Fruit fly (Drosophila melanogaster) whole organism, embryonic: ENCODE data around the gene lama.
A peak's percentile ranks its signal among the peaks of the same experiment; 100 is the strongest.

ENCODE experiments used
- CG10209 ChIP-seq: fragments of 200-800 bp; sonication (Bioruptor generic); optimal IDR thresholded peaks from 3 replicates; lab custom pipeline; 2017; ENCODE audit warnings: missing biosample characterization, mild to moderate bottlenecking, missing genetic modification characterization, missing genetic modification reagents
- CG10267 ChIP-seq: fragments of 200-800 bp; sonication (Bioruptor generic); optimal IDR thresholded peaks from 2 replicates; lab custom pipeline; 2018; ENCODE audit warnings: missing biosample characterization, mild to moderate bottlenecking, missing genetic modification characterization, moderate library complexity
- CG10959 ChIP-seq: fragments of 200-800 bp; sonication (Bioruptor generic); IDR thresholded peaks from 2 replicates; pipeline ENCODE4 v1.3.6; 2022; ENCODE audit warnings: missing biosample characterization, missing genetic modification characterization
- CG12071 ChIP-seq: fragments of 200-800 bp; sonication (Bioruptor generic); optimal IDR thresholded peaks from 3 replicates; lab custom pipeline; 2018; ENCODE audit warnings: missing biosample characterization, mild to moderate bottlenecking, missing genetic modification characterization
- CG1233 ChIP-seq: fragments of 200-800 bp; sonication (Bioruptor generic); optimal IDR thresholded peaks from 4 replicates; lab custom pipeline; 2018; ENCODE audit warnings: missing biosample characterization, mild to moderate bottlenecking, missing genetic modification characterization
- CG12391 ChIP-seq: fragments of 200-800 bp; sonication (Bioruptor generic); optimal IDR thresholded peaks from 3 replicates; lab custom pipeline; 2018; ENCODE audit warnings: missing biosample characterization, mild to moderate bottlenecking, missing genetic modification characterization, moderate library complexity
- CG14667 ChIP-seq: fragments of 200-800 bp; sonication (Bioruptor generic); IDR thresholded peaks from 2 replicates; pipeline ENCODE4 v1.3.6; 2022; ENCODE audit warnings: missing biosample characterization, missing genetic modification characterization
- CG14710 ChIP-seq: fragments of 200-800 bp; sonication (Bioruptor generic); optimal IDR thresholded peaks from 3 replicates; lab custom pipeline; 2019; ENCODE audit warnings: missing biosample characterization, mild to moderate bottlenecking, missing genetic modification characterization, moderate library complexity
- CG15696 ChIP-seq: fragments of 200-800 bp; sonication (Bioruptor generic); optimal IDR thresholded peaks from 2 replicates; lab custom pipeline; 2019; ENCODE audit warnings: missing biosample characterization, mild to moderate bottlenecking, missing genetic modification characterization, moderate library complexity
- CG17328 ChIP-seq: fragments of 200-800 bp; sonication (Bioruptor generic); IDR thresholded peaks from 2 replicates; pipeline ENCODE4 v1.3.6; 2022; ENCODE audit warnings: missing biosample characterization, missing genetic modification characterization
- CG17385 ChIP-seq: fragments of 200-800 bp; sonication (Bioruptor generic); optimal IDR thresholded peaks from 3 replicates; lab custom pipeline; 2018; ENCODE audit warnings: missing biosample characterization, mild to moderate bottlenecking, missing genetic modification characterization
- CG18262 ChIP-seq: fragments of 200-800 bp; optimal IDR thresholded peaks from 3 replicates; lab custom pipeline; 2019; ENCODE audit warnings: missing biosample characterization, mild to moderate bottlenecking, missing genetic modification characterization, moderate library complexity
- CG2712 ChIP-seq: fragments of 200-800 bp; optimal IDR thresholded peaks from 3 replicates; lab custom pipeline; 2019; ENCODE audit warnings: missing biosample characterization, mild to moderate bottlenecking, missing genetic modification characterization, moderate library complexity
- CG30431 ChIP-seq: fragments of 200-800 bp; sonication (Bioruptor generic); optimal IDR thresholded peaks from 2 replicates; lab custom pipeline; 2017; ENCODE audit warnings: missing biosample characterization, missing genetic modification characterization
- CG31441 ChIP-seq: fragments of 200-800 bp; sonication (Bioruptor generic); IDR thresholded peaks from 2 replicates; pipeline ENCODE4 v1.3.6; 2022; ENCODE audit warnings: missing biosample characterization, missing genetic modification characterization
- CG33557 ChIP-seq: fragments of 200-800 bp; sonication (Bioruptor generic); optimal IDR thresholded peaks from 2 replicates; lab custom pipeline; 2019; ENCODE audit warnings: missing biosample characterization, mild to moderate bottlenecking, missing genetic modification characterization, moderate library complexity
- CG5245 ChIP-seq: fragments of 200-800 bp; sonication (Bioruptor generic); optimal IDR thresholded peaks from 3 replicates; lab custom pipeline; 2016; ENCODE audit warnings: missing biosample characterization, missing genetic modification characterization
- CG6254 ChIP-seq: fragments of 200-800 bp; sonication (Bioruptor generic); optimal IDR thresholded peaks from 3 replicates; lab custom pipeline; 2017; ENCODE audit warnings: mild to moderate bottlenecking, missing biosample characterization, missing genetic modification reagents, missing genetic modification characterization
- CG6813 ChIP-seq: fragments of 200-800 bp; sonication (Bioruptor generic); optimal IDR thresholded peaks from 2 replicates; lab custom pipeline; 2017; ENCODE audit warnings: missing biosample characterization, missing genetic modification characterization, mild to moderate bottlenecking, moderate library complexity, missing genetic modification reagents
- CG7271 ChIP-seq: fragments of 200-800 bp; sonication (Bioruptor generic); optimal IDR thresholded peaks from 2 replicates; lab custom pipeline; 2018; ENCODE audit warnings: missing biosample characterization, mild to moderate bottlenecking, missing genetic modification characterization, moderate library complexity
- CG8924 ChIP-seq: fragments of 200-800 bp; optimal IDR thresholded peaks from 3 replicates; lab custom pipeline; 2019; ENCODE audit warnings: missing biosample characterization, mild to moderate bottlenecking, missing genetic modification characterization, moderate library complexity
- CG9797 ChIP-seq: fragments of 200-800 bp; sonication (Bioruptor generic); optimal IDR thresholded peaks from 3 replicates; lab custom pipeline; 2018; ENCODE audit warnings: missing biosample characterization, mild to moderate bottlenecking, missing genetic modification characterization
- CoRest ChIP-seq: fragments of 200-800 bp; sonication (Bioruptor generic); optimal IDR thresholded peaks from 3 replicates; lab custom pipeline; 2018; ENCODE audit warnings: missing biosample characterization, mild to moderate bottlenecking, missing genetic modification characterization, moderate library complexity
- GATAe ChIP-seq: fragments of 200-800 bp; sonication (Bioruptor generic); conservative IDR thresholded peaks from 2 replicates; pipeline ENCODE4 v1.3.6; 2022; ENCODE audit warnings: missing biosample characterization, missing genetic modification characterization
- Gsc ChIP-seq: fragments of 200-800 bp; sonication (Bioruptor generic); IDR thresholded peaks from 2 replicates; pipeline ENCODE4 v1.3.6; 2022; ENCODE audit warnings: missing biosample characterization, missing genetic modification characterization
- HLH54F ChIP-seq: fragments of 200-800 bp; sonication (Bioruptor generic); optimal IDR thresholded peaks from 3 replicates; lab custom pipeline; 2016; ENCODE audit warnings: missing biosample characterization, missing genetic modification characterization
- Hmr ChIP-seq: fragments of 200-800 bp; sonication (Bioruptor generic); optimal IDR thresholded peaks from 3 replicates; lab custom pipeline; 2017; ENCODE audit warnings: mild to moderate bottlenecking, missing biosample characterization, missing genetic modification reagents, missing genetic modification characterization
- Hmx ChIP-seq: fragments of 200-800 bp; sonication (Bioruptor generic); optimal IDR thresholded peaks from 2 replicates; lab custom pipeline; 2016; ENCODE audit warnings: missing biosample characterization, missing genetic modification characterization
- Hr51 ChIP-seq, 2 experiments: fragments of 200-800 bp; sonication (Bioruptor generic); optimal IDR thresholded peaks; 2 replicates in 1 of 2; 3 replicates in 1 of 2; lab custom pipeline; 2016 to 2018; ENCODE audit warnings: missing biosample characterization in 2 of 2, missing genetic modification characterization in 2 of 2, mild to moderate bottlenecking in 1 of 2, moderate library complexity in 1 of 2
- Ssrp ChIP-seq: fragments of 200-800 bp; sonication (Bioruptor generic); optimal IDR thresholded peaks from 2 replicates; lab custom pipeline; 2018; ENCODE audit warnings: missing biosample characterization, mild to moderate bottlenecking, missing genetic modification characterization, moderate library complexity
- TFAM ChIP-seq: fragments of 200-800 bp; sonication (Bioruptor generic); optimal IDR thresholded peaks from 2 replicates; lab custom pipeline; 2017; ENCODE audit warnings: missing biosample characterization, missing genetic modification characterization, inconsistent platforms
- Xrp1 ChIP-seq: fragments of 200-800 bp; sonication (Bioruptor generic); IDR thresholded peaks from 2 replicates; pipeline ENCODE4 v1.3.6; 2022; ENCODE audit warnings: missing biosample characterization, missing genetic modification characterization
- ara ChIP-seq: fragments of 200-800 bp; sonication (Bioruptor generic); IDR thresholded peaks from 2 replicates; pipeline ENCODE4 v1.3.6; 2022; ENCODE audit warnings: missing biosample characterization, missing genetic modification characterization
- crol ChIP-seq: fragments of 200-800 bp; sonication (Bioruptor generic); IDR thresholded peaks from 2 replicates; pipeline ENCODE4 v1.3.6; 2022; ENCODE audit warnings: missing biosample characterization, missing genetic modification characterization
- dm ChIP-seq: fragments of 200-800 bp; sonication (Bioruptor generic); optimal IDR thresholded peaks from 3 replicates; lab custom pipeline; 2016; ENCODE audit warnings: missing biosample characterization, missing genetic modification characterization
- dmrt11E ChIP-seq: fragments of 200-800 bp; sonication (Bioruptor generic); optimal IDR thresholded peaks from 3 replicates; lab custom pipeline; 2018; ENCODE audit warnings: missing biosample characterization, mild to moderate bottlenecking, missing genetic modification characterization, moderate library complexity
- dmrt99B ChIP-seq: fragments of 200-800 bp; sonication (Bioruptor generic); optimal IDR thresholded peaks from 2 replicates; lab custom pipeline; 2018; ENCODE audit warnings: missing biosample characterization, mild to moderate bottlenecking, missing genetic modification characterization, moderate library complexity
- dpn ChIP-seq, 2 experiments: fragments of 200-800 bp; sonication (Bioruptor generic); optimal IDR thresholded peaks; 3 replicates each; lab custom pipeline; 2016; ENCODE audit warnings: missing biosample characterization in 2 of 2, missing genetic modification characterization in 2 of 2
- hkb ChIP-seq, 2 experiments: fragments of 200-800 bp in 1 of 2; fragments of >200 bp in 1 of 2; sonication (Bioruptor generic) in 1 of 2; IDR thresholded peaks in 1 of 2; optimal IDR thresholded peaks in 1 of 2; 2 replicates each; pipeline versions ENCODE4 v1.3.6 to Lab custom; 2017 to 2022; ENCODE audit warnings: missing biosample characterization in 1 of 2, missing genetic modification characterization in 1 of 2
- ind ChIP-seq: fragments of 200-800 bp; sonication (Bioruptor generic); optimal IDR thresholded peaks from 3 replicates; lab custom pipeline; 2016; ENCODE audit warnings: missing biosample characterization, missing genetic modification characterization
- lbe ChIP-seq: fragments of 200-800 bp; sonication (Bioruptor generic); optimal IDR thresholded peaks from 2 replicates; lab custom pipeline; 2016; ENCODE audit warnings: missing biosample characterization, mild to moderate bottlenecking, missing genetic modification characterization
- lmd ChIP-seq: fragments of 200-800 bp; sonication (Bioruptor generic); IDR thresholded peaks from 2 replicates; pipeline ENCODE4 v1.3.6; 2022; ENCODE audit warnings: missing biosample characterization, missing genetic modification characterization
- nerfin-1 ChIP-seq: fragments of 200-800 bp; sonication (Bioruptor generic); optimal IDR thresholded peaks from 3 replicates; lab custom pipeline; 2019; ENCODE audit warnings: missing biosample characterization, mild to moderate bottlenecking, missing genetic modification characterization, moderate library complexity
- nom ChIP-seq: fragments of 200-800 bp; sonication (Bioruptor generic); optimal IDR thresholded peaks from 2 replicates; lab custom pipeline; 2017; ENCODE audit warnings: missing biosample characterization, missing genetic modification characterization, mild to moderate bottlenecking, moderate library complexity, missing genetic modification reagents
- phol ChIP-seq: fragments of 200-800 bp; sonication (Bioruptor generic); optimal IDR thresholded peaks from 3 replicates; lab custom pipeline; 2018; ENCODE audit warnings: missing biosample characterization, mild to moderate bottlenecking, missing genetic modification characterization, moderate library complexity
- sens ChIP-seq: fragments of 200-800 bp; sonication (Bioruptor generic); peaks from one replicate; lab custom pipeline; 2016; ENCODE audit warnings: missing biosample characterization, missing genetic modification characterization
- slou ChIP-seq: fragments of 200-800 bp; sonication (Bioruptor generic); optimal IDR thresholded peaks from 3 replicates; lab custom pipeline; 2016; ENCODE audit warnings: missing biosample characterization, missing genetic modification characterization
- unpg ChIP-seq: fragments of 200-800 bp; sonication (Bioruptor generic); optimal IDR thresholded peaks from 3 replicates; lab custom pipeline; 2018; ENCODE audit warnings: missing biosample characterization, mild to moderate bottlenecking, missing genetic modification characterization, moderate library complexity

lama gene

DNA sequence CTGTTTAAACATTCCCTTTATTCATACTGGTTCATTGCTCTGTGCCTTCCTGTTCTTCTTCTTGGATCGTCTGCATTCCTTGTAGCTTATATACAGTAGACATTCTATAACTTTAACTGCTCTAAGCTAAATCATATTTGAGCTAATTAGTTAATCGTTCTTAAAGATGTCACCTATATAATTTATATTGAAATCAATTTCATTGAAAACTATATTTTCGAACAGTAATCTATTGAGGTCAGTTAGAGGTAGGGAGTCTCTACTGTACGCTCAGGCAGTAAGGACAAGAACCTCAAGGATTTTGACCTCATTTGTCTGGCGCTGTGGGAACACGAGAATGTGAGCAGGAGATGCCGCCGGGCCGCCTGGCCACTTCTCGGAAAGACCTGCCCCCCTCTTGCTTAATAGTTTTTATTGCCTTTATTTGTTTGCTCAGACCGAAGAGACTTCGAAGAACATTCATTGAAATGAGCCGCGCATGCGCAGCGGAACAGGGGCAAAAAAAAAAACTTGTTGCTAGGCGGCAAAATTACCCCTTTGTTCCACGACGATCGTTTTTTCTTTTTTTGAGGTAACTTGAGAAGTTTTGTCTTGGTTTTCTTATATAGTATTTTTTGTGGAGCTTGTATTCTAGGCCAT lies 2.9 kb downstream of the lama start (continued):
- peak; percentile 35 for TF ChIP-seq CG6254 (GFP tag; lab: Kevin White, UChicago)
- peak; percentile 79 for TF ChIP-seq dmrt11E (tag; lab: Kevin White, UChicago)
- peak; percentile 49; the same call in 1 of the 2 replicates for TF ChIP-seq CG17328
- TF ChIP-seq HLH54F (GFP tag; lab: Kevin White, UChicago), result no peak
- TF ChIP-seq CG30431, result peak; percentile 8
- peak in 1 of 2 experiments; percentile 7 for TF ChIP-seq dpn (GFP tag; optimal IDR thresholded peaks at IDR 0.05; lab: Kevin White, UChicago)
- TF ChIP-seq TFAM (GFP tag; lab: Kevin White, UChicago), result no peak
- peak; percentile 83 for TF ChIP-seq CG2712 (tag; lab: Kevin White, UChicago)
- TF ChIP-seq Xrp1 (GFP tag; lab: Robert Waterston, UW), result peak; percentile 82
- TF ChIP-seq nom (GFP tag; lab: Kevin White, UChicago), result peak; percentile 91
- peak; percentile 19 for TF ChIP-seq lbe (GFP tag; lab: Kevin White, UChicago)
- TF ChIP-seq CoRest (tag; lab: Kevin White, UChicago), result peak; percentile 30
- peak; percentile 18 for TF ChIP-seq CG6813 (GFP tag; lab: Kevin White, UChicago)
- peak; percentile 74 for TF ChIP-seq CG10267 (tag; lab: Kevin White, UChicago)
- TF ChIP-seq CG14667 (GFP tag; lab: Robert Waterston, UW), result 0 out of 2 replicates have a peak, but pooled peaks have one; percentile 24
- peak; percentile 57 for TF ChIP-seq CG8924 (tag; lab: Kevin White, UChicago)
- peak; percentile 77 for TF ChIP-seq CG18262 (tag; lab: Kevin White, UChicago)
- TF ChIP-seq Hr51 (GFP tag; optimal IDR thresholded peaks at IDR 0.05; lab: Kevin White, UChicago), result no peak
- peak; percentile 38 for TF ChIP-seq unpg (GFP tag; lab: Kevin White, UChicago)
- TF ChIP-seq sens (GFP tag; lab: Kevin White, UChicago), result peak; percentile 95
- peak; percentile 72 for TF ChIP-seq CG7271 (tag; lab: Kevin White, UChicago)
- TF ChIP-seq CG10209 (GFP tag; lab: Kevin White, UChicago), result peak; percentile 14
- 0 out of 2 replicates have a peak, but pooled peaks have one; percentile 25 for TF ChIP-seq crol
- no peak for TF ChIP-seq slou
- TF ChIP-seq nerfin-1 (tag; lab: Kevin White, UChicago), result peak; percentile 35
- peak; percentile 47; the same call in 1 of the 2 replicates for TF ChIP-seq ara (GFP tag; lab: Robert Waterston, UW)
- TF ChIP-seq CG14710 (tag; lab: Kevin White, UChicago), result peak; percentile 71
- no peak for TF ChIP-seq GATAe
- no peak for TF ChIP-seq CG12071
- TF ChIP-seq CG10959 (GFP tag; lab: Robert Waterston, UW), result peak; percentile 76
- no peak for TF ChIP-seq CG9797 (GFP tag; lab: Kevin White, UChicago)
- TF ChIP-seq CG5245, result peak; percentile 37
- peak; percentile 2 for TF ChIP-seq Ssrp
- TF ChIP-seq phol, result peak; percentile 66
- TF ChIP-seq Gsc (GFP tag; lab: Robert Waterston, UW), result no peak
- TF ChIP-seq Hmx (GFP tag; lab: Kevin White, UChicago), result no peak
- peak; percentile 40 for TF ChIP-seq CG12391 (tag; lab: Kevin White, UChicago)
- TF ChIP-seq Hmr (GFP tag; lab: Kevin White, UChicago), result no peak
- TF ChIP-seq CG31441 (GFP tag; lab: Robert Waterston, UW), result peak; percentile 63
- TF ChIP-seq lmd, result peak; percentile 42; the same call in 1 of the 2 replicates
- TF ChIP-seq ind, result peak; percentile 27
- peak; percentile 42 for TF ChIP-seq CG17385 (GFP tag; lab: Kevin White, UChicago)
- peak; percentile 40 for TF ChIP-seq dmrt99B (tag; lab: Kevin White, UChicago)
- TF ChIP-seq CG15696 (tag; lab: Kevin White, UChicago), result peak; percentile 97
- no peak for TF ChIP-seq dm
- TF ChIP-seq CG33557 (GFP tag; lab: Kevin White, UChicago), result peak; percentile 23
- TF ChIP-seq hkb (optimal IDR thresholded peaks at IDR 0.05; lab: Kevin White, UChicago), result no peak
- TF ChIP-seq hkb (GFP tag; IDR thresholded peaks at IDR 0.05; lab: Robert Waterston, UW), result 0 out of 2 replicates have a peak, but pooled peaks have one; percentile 38
- no peak for TF ChIP-seq CG1233 (GFP tag; lab: Kevin White, UChicago)
